Worm (Caenorhabditis elegans): Measurements from ENCODE around the gene C27D8.4.

The C27D8.4 gene

ce11 chrIV:12754170-12754569 lies 50.3 kb downstream of the C27D8.4 start:
- TF ChIP-seq sptf-1 (tag; optimal IDR thresholded peaks at IDR 0.05) (no peak), dpl-1 (GFP tag; optimal IDR thresholded peaks at IDR 0.05) (peak in 1 of 3 experiments; percentile 9)

ce11 chrIV:12755641-12756040 lies 51.7 kb downstream of the C27D8.4 start:
- TF ChIP-seq efl-1 (optimal IDR thresholded peaks at IDR 0.05) = no peak
- TF ChIP-seq efl-1 (GFP tag; optimal IDR thresholded peaks at IDR 0.05 in 1 of 2) = peak in 1 of 2 experiments; percentile 75
- TF ChIP-seq pax-3 (tag; optimal IDR thresholded peaks at IDR 0.05) = no peak

Data from whole organism, L1 larva.